Fruit fly (Drosophila melanogaster) whole organism, prepupa: ENCODE results near the gene Abl.

Experiments
- Blimp-1 ChIP-seq: fragments of 200-800 bp; sonication (Bioruptor generic); optimal IDR thresholded peaks from 3 replicates; lab custom pipeline; 2017; ENCODE audit warnings: missing biosample characterization, missing genetic modification characterization, mild to moderate bottlenecking, moderate library complexity, missing genetic modification reagents
- CG10631 ChIP-seq: fragments of 200-800 bp; sonication (Bioruptor generic); optimal IDR thresholded peaks from 2 replicates; lab custom pipeline; 2016; ENCODE audit warnings: missing biosample characterization, missing genetic modification characterization
- CG10669 ChIP-seq: fragments of 200-800 bp; sonication (Bioruptor generic); optimal IDR thresholded peaks from 3 replicates; lab custom pipeline; 2018; ENCODE audit warnings: missing biosample characterization, mild to moderate bottlenecking, missing genetic modification characterization, moderate library complexity
- CG11294 ChIP-seq: fragments of 200-800 bp; sonication (Bioruptor generic); IDR thresholded peaks from 2 replicates; pipeline ENCODE4 v1.3.6; 2022; ENCODE audit warnings: missing biosample characterization, missing genetic modification characterization
- CG11902 ChIP-seq: fragments of 200-800 bp; sonication (Bioruptor generic); optimal IDR thresholded peaks from 3 replicates; lab custom pipeline; 2016; ENCODE audit warnings: missing biosample characterization, missing genetic modification characterization
- CG15336 ChIP-seq: fragments of 200-800 bp; sonication (Bioruptor generic); IDR thresholded peaks from 2 replicates; pipeline ENCODE4 v1.3.6; 2022; ENCODE audit warnings: missing biosample characterization, missing genetic modification characterization
- CG1621 ChIP-seq: fragments of 200-800 bp; sonication (Bioruptor generic); optimal IDR thresholded peaks from 3 replicates; lab custom pipeline; 2018; ENCODE audit warnings: missing biosample characterization, mild to moderate bottlenecking, missing genetic modification characterization
- CG3032 ChIP-seq: fragments of 200-800 bp; optimal IDR thresholded peaks from 2 replicates; lab custom pipeline; 2019; ENCODE audit warnings: missing biosample characterization, mild to moderate bottlenecking, missing genetic modification characterization, moderate library complexity
- CG31627 ChIP-seq: fragments of 200-800 bp; sonication (Bioruptor generic); optimal IDR thresholded peaks from 3 replicates; lab custom pipeline; 2016; ENCODE audit warnings: missing biosample characterization, missing genetic modification characterization
- CG32006 ChIP-seq: fragments of 200-800 bp; sonication (Bioruptor generic); optimal IDR thresholded peaks from 3 replicates; lab custom pipeline; 2017; ENCODE audit warnings: missing biosample characterization, mild to moderate bottlenecking, missing genetic modification characterization
- CG34406 ChIP-seq: fragments of 200-800 bp; sonication (Bioruptor generic); optimal IDR thresholded peaks from 3 replicates; lab custom pipeline; 2016; ENCODE audit warnings: missing biosample characterization, missing genetic modification characterization
- CG3919 ChIP-seq: fragments of 200-800 bp; sonication (Bioruptor generic); optimal IDR thresholded peaks from 3 replicates; lab custom pipeline; 2016; ENCODE audit warnings: missing biosample characterization, missing genetic modification characterization
- CG4318 ChIP-seq: fragments of 200-800 bp; sonication (Bioruptor generic); optimal IDR thresholded peaks from 3 replicates; lab custom pipeline; 2017; ENCODE audit warnings: missing biosample characterization, mild to moderate bottlenecking, missing genetic modification characterization
- CG6276 ChIP-seq: fragments of 200-800 bp; sonication (Bioruptor generic); optimal IDR thresholded peaks from 2 replicates; lab custom pipeline; 2017; ENCODE audit warnings: missing biosample characterization, mild to moderate bottlenecking, missing genetic modification characterization
- CG6792 ChIP-seq: fragments of 200-800 bp; sonication (Bioruptor generic); optimal IDR thresholded peaks from 3 replicates; lab custom pipeline; 2016; ENCODE audit warnings: missing biosample characterization, missing genetic modification characterization
- CG6808 ChIP-seq: fragments of 200-800 bp; sonication (Bioruptor generic); optimal IDR thresholded peaks from 3 replicates; lab custom pipeline; 2017; ENCODE audit warnings: missing biosample characterization, missing genetic modification characterization, mild to moderate bottlenecking, moderate library complexity, missing genetic modification reagents
- CG6854 ChIP-seq: fragments of 200-800 bp; sonication (Bioruptor generic); optimal IDR thresholded peaks from 2 replicates; lab custom pipeline; 2017; ENCODE audit warnings: missing biosample characterization, mild to moderate bottlenecking, missing genetic modification characterization
- CG7368 ChIP-seq: fragments of 200-800 bp; sonication (Bioruptor generic); optimal IDR thresholded peaks from 3 replicates; lab custom pipeline; 2016; ENCODE audit warnings: missing biosample characterization, missing genetic modification characterization
- CG8119 ChIP-seq: fragments of 200-800 bp; sonication (Bioruptor generic); IDR thresholded peaks from 3 replicates; pipeline ENCODE4 v1.3.6; 2022; ENCODE audit warnings: missing biosample characterization, missing genetic modification characterization
- CG8319 ChIP-seq: fragments of 200-800 bp; sonication (Bioruptor generic); optimal IDR thresholded peaks from 3 replicates; lab custom pipeline; 2016; ENCODE audit warnings: missing biosample characterization, missing genetic modification characterization
- CG8632 ChIP-seq: fragments of 200-800 bp; sonication (Bioruptor generic); optimal IDR thresholded peaks from 3 replicates; lab custom pipeline; 2016; ENCODE audit warnings: missing biosample characterization, missing genetic modification characterization
- CG9139 ChIP-seq: fragments of 200-800 bp; sonication (Bioruptor generic); optimal IDR thresholded peaks from 3 replicates; lab custom pipeline; 2017; ENCODE audit warnings: missing biosample characterization, mild to moderate bottlenecking, missing genetic modification characterization
- Eip75B ChIP-seq: fragments of 200-800 bp; sonication (Bioruptor generic); optimal IDR thresholded peaks from 3 replicates; lab custom pipeline; 2016; ENCODE audit warnings: missing biosample characterization, missing genetic modification characterization
- Eip93F ChIP-seq: fragments of 200-800 bp; sonication (Bioruptor generic); optimal IDR thresholded peaks from 2 replicates; lab custom pipeline; 2016; ENCODE audit warnings: missing biosample characterization, mild to moderate bottlenecking, missing genetic modification characterization
- Ets21C ChIP-seq: fragments of 200-800 bp; sonication (Bioruptor generic); optimal IDR thresholded peaks from 3 replicates; lab custom pipeline; 2016; ENCODE audit warnings: missing biosample characterization, missing genetic modification characterization
- Ets96B ChIP-seq: fragments of 200-800 bp; optimal IDR thresholded peaks from 2 replicates; lab custom pipeline; 2019; ENCODE audit warnings: missing biosample characterization, mild to moderate bottlenecking, missing genetic modification characterization, moderate library complexity
- Gug ChIP-seq: fragments of 200-800 bp; sonication (Bioruptor generic); IDR thresholded peaks from 2 replicates; pipeline ENCODE4 v1.3.6; 2022; ENCODE audit warnings: missing biosample characterization, missing genetic modification characterization
- Hr38 ChIP-seq: sonication (Bioruptor generic); optimal IDR thresholded peaks from 2 replicates; lab custom pipeline; 2016; ENCODE audit warnings: missing biosample characterization, missing genetic modification characterization
- Hr39 ChIP-seq: fragments of 200-800 bp; sonication (Bioruptor generic); optimal IDR thresholded peaks from 2 replicates; lab custom pipeline; 2016; ENCODE audit warnings: missing biosample characterization, missing genetic modification characterization
- Hr4 ChIP-seq: fragments of 200-800 bp; sonication (Bioruptor generic); optimal IDR thresholded peaks from 3 replicates; lab custom pipeline; 2016; ENCODE audit warnings: missing biosample characterization, missing genetic modification characterization
- Lpt ChIP-seq: fragments of 200-800 bp; sonication (Bioruptor generic); optimal IDR thresholded peaks from 3 replicates; lab custom pipeline; 2016; ENCODE audit warnings: missing biosample characterization, missing genetic modification characterization
- Met ChIP-seq: fragments of 200-800 bp; sonication (Bioruptor generic); optimal IDR thresholded peaks from 3 replicates; lab custom pipeline; 2016; ENCODE audit warnings: missing biosample characterization, missing genetic modification characterization
- OdsH ChIP-seq: fragments of 200-800 bp; sonication (Bioruptor generic); optimal IDR thresholded peaks from 3 replicates; lab custom pipeline; 2016; ENCODE audit warnings: missing biosample characterization, missing genetic modification characterization
- Smox ChIP-seq: fragments of 200-800 bp; sonication (Bioruptor generic); optimal IDR thresholded peaks from 3 replicates; lab custom pipeline; 2016; ENCODE audit warnings: missing biosample characterization, missing genetic modification characterization
- Sox14 ChIP-seq: fragments of 200-800 bp; sonication (Bioruptor generic); optimal IDR thresholded peaks from 3 replicates; lab custom pipeline; 2016; ENCODE audit warnings: missing biosample characterization, missing genetic modification characterization
- Sox15 ChIP-seq: fragments of 200-800 bp; sonication (Bioruptor generic); optimal IDR thresholded peaks from 3 replicates; lab custom pipeline; 2016; ENCODE audit warnings: missing biosample characterization, missing genetic modification characterization
- acj6 ChIP-seq: fragments of 200-800 bp; sonication (Bioruptor generic); optimal IDR thresholded peaks from 3 replicates; lab custom pipeline; 2016; ENCODE audit warnings: missing biosample characterization, missing genetic modification characterization
- cyc ChIP-seq: fragments of 200-800 bp; sonication (Bioruptor generic); optimal IDR thresholded peaks from 3 replicates; lab custom pipeline; 2016; ENCODE audit warnings: missing biosample characterization, missing genetic modification characterization
- dac ChIP-seq: fragments of 200-800 bp; sonication (Bioruptor generic); optimal IDR thresholded peaks from 2 replicates; lab custom pipeline; 2017; ENCODE audit warnings: missing biosample characterization, mild to moderate bottlenecking, missing genetic modification characterization
- dsx ChIP-seq: fragments of 200-800 bp; optimal IDR thresholded peaks from 3 replicates; lab custom pipeline; 2019; ENCODE audit warnings: missing biosample characterization, mild to moderate bottlenecking, missing genetic modification characterization, moderate library complexity; ENCODE audit not compliant: poor library complexity, severe bottlenecking
- eg ChIP-seq: fragments of 200-800 bp; sonication (Bioruptor generic); IDR thresholded peaks from 3 replicates; pipeline ENCODE4 v1.3.6; 2022; ENCODE audit warnings: missing biosample characterization, missing genetic modification characterization
- esn ChIP-seq: fragments of 200-800 bp; sonication (Bioruptor generic); optimal IDR thresholded peaks from 2 replicates; lab custom pipeline; 2016; ENCODE audit warnings: missing biosample characterization, mild to moderate bottlenecking, missing genetic modification characterization, moderate library complexity
- fd85E ChIP-seq: fragments of 200-800 bp; sonication (Bioruptor generic); optimal IDR thresholded peaks from 3 replicates; lab custom pipeline; 2016; ENCODE audit warnings: missing biosample characterization, missing genetic modification characterization
- fkh ChIP-seq: fragments of 200-800 bp; sonication (Bioruptor generic); optimal IDR thresholded peaks from 3 replicates; lab custom pipeline; 2017; ENCODE audit warnings: missing biosample characterization, mild to moderate bottlenecking, missing genetic modification characterization, moderate library complexity
- lz ChIP-seq: fragments of 200-800 bp; sonication (Bioruptor generic); optimal IDR thresholded peaks from 3 replicates; lab custom pipeline; 2016; ENCODE audit warnings: missing biosample characterization, missing genetic modification characterization
- net ChIP-seq: fragments of 200-800 bp; sonication (Bioruptor generic); optimal IDR thresholded peaks from 3 replicates; lab custom pipeline; 2016; ENCODE audit warnings: missing biosample characterization, missing genetic modification characterization
- pdm3 ChIP-seq: fragments of 200-800 bp; sonication (Bioruptor generic); optimal IDR thresholded peaks from 3 replicates; lab custom pipeline; 2016; ENCODE audit warnings: missing biosample characterization, missing genetic modification characterization
- salr ChIP-seq, 2 experiments: fragments of 200-800 bp; sonication (Bioruptor generic); optimal IDR thresholded peaks; 3 replicates each; lab custom pipeline; 2016 to 2018; ENCODE audit warnings: missing biosample characterization in 2 of 2, missing genetic modification characterization in 2 of 2, mild to moderate bottlenecking in 1 of 2
- spab ChIP-seq: fragments of 200-800 bp; sonication (Bioruptor generic); optimal IDR thresholded peaks from 2 replicates; lab custom pipeline; 2017; ENCODE audit warnings: missing biosample characterization, mild to moderate bottlenecking, missing genetic modification characterization, missing genetic modification reagents
- ss ChIP-seq, 2 experiments: fragments of 200-800 bp; sonication (Bioruptor generic); optimal IDR thresholded peaks; 2 replicates in 1 of 2; 3 replicates in 1 of 2; lab custom pipeline; 2017 to 2018; ENCODE audit warnings: mild to moderate bottlenecking in 2 of 2, missing biosample characterization in 2 of 2, missing genetic modification characterization in 2 of 2, moderate library complexity in 1 of 2
- svp ChIP-seq: fragments of 200-800 bp; sonication (Bioruptor generic); peaks from one replicate; lab custom pipeline; 2016; ENCODE audit warnings: missing biosample characterization, missing genetic modification characterization
- vri ChIP-seq: fragments of 200-800 bp; sonication (Bioruptor generic); optimal IDR thresholded peaks from 3 replicates; lab custom pipeline; 2016; ENCODE audit warnings: missing biosample characterization, mild to moderate bottlenecking, missing genetic modification characterization

Gene Abl

DNA sequence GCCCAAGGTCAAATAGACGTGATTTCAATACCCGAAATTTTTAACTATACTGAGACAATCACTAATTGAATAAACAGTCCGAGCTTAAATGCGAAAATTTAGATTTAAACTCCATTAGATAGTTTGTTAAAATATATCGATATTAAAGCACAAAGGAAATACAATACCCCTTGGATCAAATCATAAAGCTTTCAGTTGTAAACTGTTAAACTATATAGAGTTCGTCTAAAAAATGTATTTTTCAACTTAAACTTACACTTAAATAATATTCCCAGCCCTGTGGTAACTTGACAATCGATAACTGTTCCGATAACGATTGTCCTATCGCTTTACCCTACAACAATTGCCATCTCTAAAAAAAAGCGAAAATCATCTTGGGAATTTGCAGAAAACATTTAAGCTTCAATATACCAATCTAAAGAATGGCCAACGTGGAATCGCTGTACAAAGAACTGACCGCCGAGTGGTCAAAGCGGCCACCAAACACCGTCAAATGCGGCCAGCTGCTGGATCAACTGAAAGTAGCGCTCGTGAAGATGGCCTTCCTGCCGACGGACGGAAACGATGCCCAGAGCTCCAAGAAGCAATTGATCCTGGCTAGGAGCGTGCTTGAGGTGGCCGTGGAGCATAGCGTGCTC, 64.9 kb downstream of the Abl start, which contains the start of gene Rpn12:
TSS of gene Rpn12 (plus strand) at position 351 of the 638 bp plus-strand sequence.
- TF ChIP-seq Gug, result 0 out of 2 replicates have a peak, but pooled peaks have one; percentile 8
- TF ChIP-seq Ets21C (GFP tag; lab: Kevin White, UChicago), result no peak
- no peak for TF ChIP-seq vri
- TF ChIP-seq Hr4 (GFP tag; lab: Kevin White, UChicago), result peak; percentile 38
- TF ChIP-seq Hr38 (GFP tag; lab: Kevin White, UChicago), result no peak
- no peak for TF ChIP-seq CG10669 (GFP tag; lab: Kevin White, UChicago)
- TF ChIP-seq lz, result peak; percentile 53
- peak; percentile 33 for TF ChIP-seq CG31627 (GFP tag; lab: Kevin White, UChicago)
- no peak for TF ChIP-seq spab (GFP tag; lab: Kevin White, UChicago)
- peak; percentile 45 for TF ChIP-seq Sox14 (GFP tag; lab: Kevin White, UChicago)
- no peak for TF ChIP-seq Eip93F (GFP tag; lab: Kevin White, UChicago)
- peak; percentile 8 for TF ChIP-seq acj6
- TF ChIP-seq CG32006 (GFP tag; lab: Kevin White, UChicago), result peak; percentile 20
- TF ChIP-seq fkh (GFP tag; lab: Kevin White, UChicago), result no peak
- TF ChIP-seq Smox (GFP tag; lab: Kevin White, UChicago), result no peak
- peak; percentile 47 for TF ChIP-seq esn (GFP tag; lab: Kevin White, UChicago)
- TF ChIP-seq dsx, result peak; percentile 3
- peak; percentile 23 for TF ChIP-seq OdsH
- no peak for TF ChIP-seq ss (GFP tag; optimal IDR thresholded peaks at IDR 0.05; lab: Kevin White, UChicago)
- TF ChIP-seq Blimp-1 (GFP tag; lab: Kevin White, UChicago), result no peak
- TF ChIP-seq CG6808 (GFP tag; lab: Kevin White, UChicago), result no peak
- TF ChIP-seq CG8119 (GFP tag; lab: Robert Waterston, UW), result no peak
- peak; percentile 38 for TF ChIP-seq Met (GFP tag; lab: Kevin White, UChicago)
- peak; percentile 17 for TF ChIP-seq Ets96B
- TF ChIP-seq CG8319 (GFP tag; lab: Kevin White, UChicago), result no peak
- TF ChIP-seq CG34406 (GFP tag; lab: Kevin White, UChicago), result peak; percentile 2
- TF ChIP-seq svp (GFP tag; lab: Kevin White, UChicago), result no peak
- TF ChIP-seq CG6792 (GFP tag; lab: Kevin White, UChicago), result no peak
- no peak for TF ChIP-seq CG9139 (GFP tag; lab: Kevin White, UChicago)
- peak; percentile 37 for TF ChIP-seq Eip75B (GFP tag; lab: Kevin White, UChicago)
- peak; percentile 41 for TF ChIP-seq CG10631 (GFP tag; lab: Kevin White, UChicago)
- no peak for TF ChIP-seq pdm3
- TF ChIP-seq cyc (GFP tag; lab: Kevin White, UChicago), result peak; percentile 42
- TF ChIP-seq dac (GFP tag; lab: Kevin White, UChicago), result no peak
- TF ChIP-seq CG4318 (GFP tag; lab: Kevin White, UChicago), result no peak
- TF ChIP-seq Lpt, result no peak
- no peak for TF ChIP-seq fd85E (GFP tag; lab: Kevin White, UChicago)
- TF ChIP-seq CG8632, result peak; percentile 12
- peak; percentile 38 for TF ChIP-seq CG3032 (tag; lab: Kevin White, UChicago)
- no peak for TF ChIP-seq CG3919
- no peak for TF ChIP-seq CG1621 (tag; lab: Kevin White, UChicago)
- TF ChIP-seq CG6276, result no peak
- TF ChIP-seq eg (GFP tag; lab: Robert Waterston, UW), result no peak
- TF ChIP-seq CG15336 (GFP tag; lab: Robert Waterston, UW), result 0 out of 2 replicates have a peak, but pooled peaks have one; percentile 12
- TF ChIP-seq CG7368, result no peak
- TF ChIP-seq Sox15 (GFP tag; lab: Kevin White, UChicago), result no peak
- no peak for TF ChIP-seq salr (GFP tag; optimal IDR thresholded peaks at IDR 0.05; lab: Kevin White, UChicago)
- TF ChIP-seq CG6854 (GFP tag; lab: Kevin White, UChicago), result no peak
- TF ChIP-seq Hr39 (GFP tag; lab: Kevin White, UChicago), result peak; percentile 45
- TF ChIP-seq CG11902 (GFP tag; lab: Kevin White, UChicago), result no peak
- TF ChIP-seq CG11294, result no peak
- TF ChIP-seq net (GFP tag; lab: Kevin White, UChicago), result no peak
